Worm (Caenorhabditis elegans): ENCODE results near the gene K03H9.3.

Gene K03H9.3

DNA sequence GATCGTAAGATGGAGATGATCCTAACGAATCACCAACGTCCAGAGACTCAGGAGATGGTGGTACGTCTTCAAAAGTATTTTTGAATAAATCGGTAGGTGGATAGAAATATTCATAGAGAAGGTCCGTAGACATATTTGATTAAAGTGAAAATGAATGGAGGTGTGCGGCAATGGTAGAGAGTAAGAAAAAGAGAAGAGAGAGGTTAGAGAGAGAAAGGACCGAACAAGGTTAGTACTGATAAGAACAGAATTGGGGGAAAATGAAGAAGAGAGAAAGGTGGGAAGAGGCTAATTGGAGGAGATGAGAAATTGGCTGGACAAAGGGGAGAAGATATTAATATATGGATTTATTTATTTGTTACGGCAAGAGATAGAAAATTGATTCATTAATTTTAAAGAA lies 26.7 kb downstream of the K03H9.3 start, which contains the start of gene nhr-22:
TSS of gene nhr-22 (minus strand) at position 137 of the 400 bp plus-strand sequence.
- TF ChIP-seq him-1 (tag; optimal IDR thresholded peaks at IDR 0.05) (no peak), W03F9.2 (tag; optimal IDR thresholded peaks at IDR 0.05) (no peak), dao-5 (tag; optimal IDR thresholded peaks at IDR 0.05) (no peak)

DNA sequence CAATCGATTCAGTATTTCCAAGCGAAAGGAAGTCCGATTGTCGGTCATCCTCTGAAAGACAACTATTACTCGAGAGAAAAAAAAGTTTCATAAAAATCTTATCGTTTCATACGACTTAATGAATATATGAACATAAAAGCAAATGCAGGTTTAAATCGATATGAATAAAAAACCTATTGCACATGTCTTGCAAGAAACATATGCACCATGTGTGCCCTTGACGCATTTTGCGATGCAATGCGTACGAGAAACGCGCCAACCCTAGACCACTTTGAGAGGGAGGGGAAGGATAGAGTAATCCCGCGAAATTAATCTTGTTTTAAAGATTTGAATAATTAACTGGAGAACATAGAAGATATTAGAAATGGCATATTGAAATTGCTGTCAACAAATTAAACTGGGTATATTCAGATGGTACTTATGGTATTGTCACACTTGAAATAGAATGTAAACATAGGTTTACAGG lies 30.5 kb downstream of the K03H9.3 start, which contains the start of gene atg-16.2:
TSS of gene atg-16.2 (minus strand) at position 51 of the 466 bp plus-strand sequence.
- TF ChIP-seq W03F9.2 (tag; optimal IDR thresholded peaks at IDR 0.05) (peak; percentile 17), him-1 (tag; optimal IDR thresholded peaks at IDR 0.05) (no peak), dao-5 (tag; optimal IDR thresholded peaks at IDR 0.05) (no peak)

DNA sequence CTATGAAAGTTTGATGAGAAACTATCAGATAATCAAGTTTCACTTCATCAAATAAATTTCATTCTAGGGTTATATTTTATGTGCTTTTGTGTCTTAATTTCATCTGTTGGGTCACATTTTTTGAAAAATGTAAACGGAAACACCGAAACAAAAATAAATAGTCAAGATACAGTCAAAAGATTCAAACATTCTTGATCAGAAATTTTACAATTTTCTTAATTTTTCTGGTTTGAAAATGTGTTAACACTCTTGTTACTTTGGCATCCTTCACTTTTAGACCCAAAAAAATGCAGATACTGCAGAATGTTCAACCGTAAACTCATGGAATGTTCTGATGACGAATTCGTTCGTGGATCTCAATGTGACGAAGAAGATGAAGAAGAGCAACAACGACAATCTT lies 31.8 kb downstream of the K03H9.3 start, which contains the start of gene aptf-1:
TSS of gene aptf-1 (plus strand) at position 301 of the 400 bp plus-strand sequence.
- TF ChIP-seq him-1 (tag; optimal IDR thresholded peaks at IDR 0.05), result no peak
- no peak for TF ChIP-seq W03F9.2 (tag; optimal IDR thresholded peaks at IDR 0.05)
- no peak for TF ChIP-seq dao-5 (tag; optimal IDR thresholded peaks at IDR 0.05)

DNA sequence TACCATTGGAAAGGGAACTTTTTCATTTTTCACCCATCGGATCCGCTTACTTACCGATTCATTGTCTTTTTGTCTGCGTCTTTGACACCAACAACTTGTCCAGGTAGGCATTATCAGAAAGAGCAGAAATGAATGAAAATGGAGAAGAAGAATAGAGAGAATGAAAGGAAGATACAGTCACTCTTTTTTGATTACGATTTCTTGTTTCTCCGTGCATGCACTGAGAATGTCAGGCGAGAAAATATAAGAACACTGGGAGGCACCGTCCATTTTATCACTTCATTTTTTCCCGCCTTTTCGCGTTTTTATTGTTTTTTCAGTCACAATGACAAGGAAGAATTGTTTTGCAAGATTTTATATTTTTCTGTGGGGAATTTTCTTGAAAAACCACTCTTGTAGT lies 46.4 kb downstream of the K03H9.3 start:
- TF ChIP-seq dao-5 (tag; optimal IDR thresholded peaks at IDR 0.05) (no peak), W03F9.2 (tag; optimal IDR thresholded peaks at IDR 0.05) (no peak), him-1 (tag; optimal IDR thresholded peaks at IDR 0.05) (no peak)

DNA sequence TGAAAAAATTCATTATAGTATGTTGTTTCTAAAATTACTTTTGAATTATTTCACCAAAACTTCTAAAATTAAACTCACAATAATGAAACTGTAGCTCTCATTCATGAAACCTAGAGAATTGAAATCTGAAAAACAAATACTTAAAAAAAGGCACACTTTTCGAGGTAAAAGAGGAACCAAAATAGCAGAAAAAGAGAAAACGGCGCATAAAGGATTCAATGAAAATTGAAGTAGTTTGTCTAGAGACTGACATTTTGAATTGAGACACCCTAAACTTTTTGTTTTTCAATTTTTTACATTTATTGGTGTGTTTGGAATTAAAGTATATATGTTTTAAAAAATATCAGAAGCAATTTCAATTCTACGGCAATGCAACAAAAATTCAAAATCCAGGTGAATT lies 48.1 kb downstream of the K03H9.3 start, which contains the start of gene dgk-5:
TSS of gene dgk-5 (minus strand) at position 101 of the 400 bp plus-strand sequence.
- TF ChIP-seq W03F9.2 (tag; optimal IDR thresholded peaks at IDR 0.05), result no peak
- TF ChIP-seq him-1 (tag; optimal IDR thresholded peaks at IDR 0.05), result no peak
